Worm (Caenorhabditis elegans) whole organism, midembryonic: ENCODE measurements around the gene T23F6.2.

Experiments
- T22C8.4 ChIP-seq: fragments of 200-800 bp; sonication (Bioruptor generic); IDR thresholded peaks from 2 replicates; pipeline ENCODE4 v1.3.6; 2022; ENCODE audit warnings: missing genetic modification characterization, missing compliant biosample characterization
- cog-1 ChIP-seq: sonication (generic microtip); optimal IDR thresholded peaks from 2 replicates; lab custom pipeline; 2016; ENCODE audit warnings: missing genetic modification characterization, missing compliant biosample characterization
- flt-1 ChIP-seq: fragments of 200-800 bp; sonication (Bioruptor generic); IDR thresholded peaks from 2 replicates; pipeline ENCODE4 v1.3.6; 2022; ENCODE audit warnings: missing genetic modification characterization, missing compliant biosample characterization
- klf-2 ChIP-seq: fragments of 200-800 bp; sonication (Bioruptor generic); conservative IDR thresholded peaks from 2 replicates; pipeline ENCODE4 v1.3.6; 2022; ENCODE audit warnings: missing genetic modification reagents, missing genetic modification characterization, missing compliant biosample characterization
- med-1 ChIP-seq: sonication (generic microtip); optimal IDR thresholded peaks from 2 replicates; lab custom pipeline; 2017; ENCODE audit warnings: missing genetic modification characterization, mild to moderate bottlenecking, missing compliant biosample characterization, antibody characterized with exemption, missing genetic modification reagents; ENCODE audit not compliant: insufficient read depth
- ref-1 ChIP-seq: fragments of 200-800 bp; sonication (Bioruptor generic); conservative IDR thresholded peaks from 2 replicates; pipeline ENCODE4 v1.3.6; 2022; ENCODE audit warnings: missing genetic modification reagents, missing genetic modification characterization, missing compliant biosample characterization
- tab-1 ChIP-seq: fragments of 200-800 bp; sonication (Bioruptor generic); IDR thresholded peaks from 2 replicates; pipeline ENCODE4 v1.3.6; 2022; ENCODE audit warnings: missing genetic modification characterization, missing compliant biosample characterization
- ztf-23 ChIP-seq: fragments of 200-800 bp; sonication (Bioruptor generic); IDR thresholded peaks from 2 replicates; pipeline ENCODE4 v1.3.6; 2022; ENCODE audit warnings: missing genetic modification reagents, missing genetic modification characterization, missing compliant biosample characterization
- ztf-29 ChIP-seq: fragments of 200-800 bp; sonication (Bioruptor generic); IDR thresholded peaks from 2 replicates; pipeline ENCODE4 v1.3.6; 2022; ENCODE audit warnings: missing genetic modification reagents, missing genetic modification characterization, missing compliant biosample characterization

- TF ChIP-seq med-1 (GFP tag; lab: Kevin White, UChicago) (no peak), cog-1 (tag; lab: Kevin White, UChicago) (no peak), flt-1 (GFP tag; lab: Robert Waterston, UW) (no peak), tab-1 (GFP tag; lab: Robert Waterston, UW) (no peak), T22C8.4 (GFP tag; lab: Robert Waterston, UW) (no peak), ztf-23 (GFP tag; lab: Robert Waterston, UW) (no peak), ref-1 (GFP tag; lab: Robert Waterston, UW) (no peak), ztf-29 (GFP tag; lab: Robert Waterston, UW) (no peak), klf-2 (GFP tag; lab: Robert Waterston, UW) (no peak)
These were observed 17.3 kb upstream of the T23F6.2 start, which contains the start of gene C27D8.4 for ce11 chrIV:12703811-12704210.
